Worm (Caenorhabditis elegans) whole organism, young adult: ENCODE data around the gene C08F1.10.

ENCODE experiments used
- F23B12.7 ChIP-seq: sonication (generic microtip); optimal IDR thresholded peaks from 2 replicates; lab custom pipeline; 2017; ENCODE audit warnings: missing genetic modification characterization, mild to moderate bottlenecking, missing compliant biosample characterization, antibody characterized with exemption, moderate library complexity; ENCODE audit not compliant: insufficient read depth
- F37B4.10 ChIP-seq: fragments of 200-800 bp; sonication (Bioruptor generic); IDR thresholded peaks from 2 replicates; pipeline ENCODE4 v1.3.6; 2022; ENCODE audit warnings: missing genetic modification characterization, missing compliant biosample characterization
- F49E8.2 ChIP-seq: sonication (generic microtip); optimal IDR thresholded peaks from 3 replicates; lab custom pipeline; 2017; ENCODE audit warnings: missing genetic modification characterization, mild to moderate bottlenecking, missing compliant biosample characterization, antibody characterized with exemption, moderate library complexity; ENCODE audit not compliant: insufficient read depth
- F57C9.4 ChIP-seq: sonication (generic microtip); optimal IDR thresholded peaks from 2 replicates; lab custom pipeline; 2017; ENCODE audit warnings: mild to moderate bottlenecking, missing genetic modification characterization, missing compliant biosample characterization
- Y53F4B.3 ChIP-seq: fragments of 200-800 bp; sonication (Bioruptor generic); IDR thresholded peaks from 2 replicates; pipeline ENCODE4 v1.3.6; 2022; ENCODE audit warnings: missing genetic modification reagents, missing genetic modification characterization, missing compliant biosample characterization
- Y67H2A.10 ChIP-seq: fragments of 200-800 bp; sonication (Bioruptor generic); conservative IDR thresholded peaks from 2 replicates; pipeline ENCODE4 v1.3.6; 2022; ENCODE audit warnings: missing genetic modification reagents, missing genetic modification characterization, missing compliant biosample characterization
- ZK185.1 ChIP-seq: sonication (generic microtip); optimal IDR thresholded peaks from 2 replicates; lab custom pipeline; 2016; ENCODE audit warnings: mild to moderate bottlenecking, missing genetic modification characterization, missing compliant biosample characterization; ENCODE audit not compliant: poor library complexity, severe bottlenecking
- aptf-2 ChIP-seq: fragments of 200-800 bp; sonication (Bioruptor generic); conservative IDR thresholded peaks from 2 replicates; pipeline ENCODE4 v1.3.6; 2022; ENCODE audit warnings: missing genetic modification reagents, missing genetic modification characterization, missing compliant biosample characterization
- atf-7 ChIP-seq: sonication (generic microtip); optimal IDR thresholded peaks from 2 replicates; lab custom pipeline; 2017; ENCODE audit warnings: mild to moderate bottlenecking, missing genetic modification characterization, missing compliant biosample characterization
- attf-3 ChIP-seq: fragments of 200-800 bp; sonication (Bioruptor generic); conservative IDR thresholded peaks from 2 replicates; pipeline ENCODE4 v1.3.6; 2022; ENCODE audit warnings: missing genetic modification reagents, missing genetic modification characterization, missing compliant biosample characterization
- bed-1 ChIP-seq: fragments of 200-800 bp; sonication (Bioruptor generic); IDR thresholded peaks from 2 replicates; pipeline ENCODE4 v1.3.6; 2022; ENCODE audit warnings: missing genetic modification reagents, missing genetic modification characterization, missing compliant biosample characterization
- cebp-1 ChIP-seq, 2 experiments: fragments of 200-800 bp in 1 of 2; sonication (Bioruptor generic) in 1 of 2; sonication (generic microtip) in 1 of 2; IDR thresholded peaks in 1 of 2; optimal IDR thresholded peaks in 1 of 2; 2 replicates each; pipeline versions ENCODE4 v1.3.6 to Lab custom; 2017 to 2022; ENCODE audit warnings: missing compliant biosample characterization in 2 of 2, missing genetic modification characterization in 2 of 2, mild to moderate bottlenecking in 1 of 2, missing genetic modification reagents in 1 of 2, moderate library complexity in 1 of 2
- dpff-1 ChIP-seq: sonication (generic microtip); optimal IDR thresholded peaks from 2 replicates; lab custom pipeline; 2017; ENCODE audit warnings: mild to moderate bottlenecking, missing genetic modification characterization, missing compliant biosample characterization
- dpl-1 ChIP-seq: fragments of 150-350 bp; optimal IDR thresholded peaks from 2 replicates; lab custom pipeline; 2014; ENCODE audit warnings: missing biosample characterization, missing genetic modification reagents, missing genetic modification characterization
- efl-1 ChIP-seq: fragments of 150-350 bp; optimal IDR thresholded peaks from 2 replicates; lab custom pipeline; 2014; ENCODE audit warnings: missing biosample characterization, missing genetic modification reagents, missing genetic modification characterization
- egrh-3 ChIP-seq: fragments of 200-800 bp; sonication (Bioruptor generic); IDR thresholded peaks from 2 replicates; pipeline ENCODE4 v1.3.6; 2022; ENCODE audit warnings: missing genetic modification reagents, missing genetic modification characterization, missing compliant biosample characterization
- gei-17 ChIP-seq: fragments of 200-800 bp; sonication (Bioruptor generic); optimal IDR thresholded peaks from 2 replicates; lab custom pipeline; 2018; ENCODE audit warnings: mild to moderate bottlenecking, missing genetic modification characterization, missing compliant biosample characterization
- hmg-1.2 ChIP-seq: fragments of 200-800 bp; sonication (Bioruptor generic); IDR thresholded peaks from 2 replicates; pipeline ENCODE4 v1.3.6; 2022; ENCODE audit warnings: missing genetic modification reagents, missing genetic modification characterization, missing compliant biosample characterization
- hrde-1 ChIP-seq: sonication (generic microtip); optimal IDR thresholded peaks from 2 replicates; lab custom pipeline; 2016; ENCODE audit warnings: missing genetic modification characterization, mild to moderate bottlenecking, missing compliant biosample characterization, moderate library complexity, missing genotype, missing genetic modification reagents, borderline replicate concordance
- hsf-1 ChIP-seq: fragments of 200-800 bp; sonication (Bioruptor generic); IDR thresholded peaks from 2 replicates; pipeline ENCODE4 v1.3.6; 2022; ENCODE audit warnings: missing genetic modification reagents, missing genetic modification characterization, missing compliant biosample characterization
- madf-3 ChIP-seq: fragments of 200-800 bp; sonication (Bioruptor generic); IDR thresholded peaks from 2 replicates; pipeline ENCODE4 v1.3.6; 2022; ENCODE audit warnings: missing genetic modification reagents, missing genetic modification characterization, missing compliant biosample characterization
- mcd-1 ChIP-seq: fragments of 200-800 bp; sonication (Bioruptor generic); IDR thresholded peaks from 2 replicates; pipeline ENCODE4 v1.3.6; 2022; ENCODE audit warnings: missing genetic modification reagents, missing genetic modification characterization, missing compliant biosample characterization
- mes-4 ChIP-seq: sonication (generic microtip); optimal IDR thresholded peaks from 2 replicates; lab custom pipeline; 2016; ENCODE audit warnings: missing genotype, missing genetic modification characterization, missing compliant biosample characterization
- nhr-179 ChIP-seq: sonication (generic microtip); optimal IDR thresholded peaks from 2 replicates; lab custom pipeline; 2016; ENCODE audit warnings: mild to moderate bottlenecking, missing genetic modification characterization, missing compliant biosample characterization
- pha-4 ChIP-seq: fragments of 150-350 bp; sonication (generic microtip); optimal IDR thresholded peaks from 2 replicates; lab custom pipeline; 2014; ENCODE audit warnings: missing biosample characterization, missing genetic modification reagents, missing genetic modification characterization
- rec-8 ChIP-seq, 2 experiments: sonication (generic microtip); optimal IDR thresholded peaks; 2 replicates each; lab custom pipeline; 2016; ENCODE audit warnings: mild to moderate bottlenecking in 2 of 2, missing genetic modification characterization in 2 of 2, missing genetic modification reagents in 2 of 2, missing genotype in 2 of 2, missing biosample characterization in 1 of 2, missing compliant biosample characterization in 1 of 2, moderate library complexity in 1 of 2
- rpc-1 ChIP-seq, 2 experiments: fragments of 150-350 bp in 1 of 2; sonication (generic microtip) in 1 of 2; optimal IDR thresholded peaks; 2 replicates each; lab custom pipeline; 2014 to 2018; ENCODE audit warnings: missing biosample characterization in 1 of 2, missing genetic modification characterization in 1 of 2, missing genetic modification reagents in 1 of 2, missing genotype in 1 of 2
- sdz-38 ChIP-seq: sonication (generic microtip); optimal IDR thresholded peaks from 2 replicates; lab custom pipeline; 2016; ENCODE audit warnings: missing genotype, missing genetic modification characterization, missing compliant biosample characterization
- snpc-1.3 ChIP-seq: sonication (generic microtip); optimal IDR thresholded peaks from 2 replicates; lab custom pipeline; 2017; ENCODE audit warnings: missing genetic modification characterization, mild to moderate bottlenecking, missing compliant biosample characterization, antibody characterized with exemption, moderate library complexity, missing genotype, missing genetic modification reagents; ENCODE audit not compliant: insufficient read depth
- zim-3 ChIP-seq: sonication (generic microtip); optimal IDR thresholded peaks from 2 replicates; lab custom pipeline; 2017; ENCODE audit warnings: mild to moderate bottlenecking, missing genetic modification characterization, moderate library complexity, missing compliant biosample characterization
- ztf-22 ChIP-seq: fragments of 200-800 bp; sonication (Bioruptor generic); optimal IDR thresholded peaks from 2 replicates; lab custom pipeline; 2018; ENCODE audit warnings: mild to moderate bottlenecking, missing genetic modification characterization, moderate library complexity, missing compliant biosample characterization
- ztf-26 ChIP-seq: sonication (generic microtip); optimal IDR thresholded peaks from 2 replicates; lab custom pipeline; 2017; ENCODE audit warnings: missing genetic modification characterization, missing compliant biosample characterization

The C08F1.10 gene

DNA sequence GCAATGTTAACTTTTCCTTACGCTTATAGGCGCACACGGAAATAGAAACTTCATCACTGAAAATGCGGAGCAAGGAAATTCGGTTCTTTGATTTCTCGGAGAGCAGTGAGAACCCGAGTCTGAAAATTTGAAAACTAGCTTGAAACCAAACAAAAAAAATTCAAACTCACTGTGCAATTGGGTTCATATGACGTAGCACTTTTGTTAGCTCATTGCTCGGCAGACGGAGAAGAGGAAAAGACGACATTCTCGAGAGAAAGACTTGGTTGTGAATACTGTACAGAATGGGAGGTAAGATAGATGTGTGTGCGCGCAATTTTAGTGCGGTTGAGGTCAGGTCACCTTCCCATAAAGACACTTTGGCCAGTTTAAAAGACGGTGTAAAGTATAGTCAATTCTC is 35.7 kb downstream of the C08F1.10 start, which contains the start of the genes F36H5.13 and F36H5.8:
F36H5.13 (minus strand) TSS at position 101 of the 400 bp plus-strand sequence.
F36H5.8 (minus strand) TSS at position 274 of the 400 bp plus-strand sequence.
- TF ChIP-seq hsf-1 (GFP tag; lab: Robert Waterston, UW) (no peak), hrde-1 (tag; lab: Kevin White, UChicago) (no peak), F37B4.10 (no peak), efl-1 (GFP tag; lab: Kevin White, UChicago) (no peak), Y53F4B.3 (GFP tag; lab: Robert Waterston, UW) (no peak), Y67H2A.10 (GFP tag; lab: Robert Waterston, UW) (no peak), dpl-1 (GFP tag; lab: Kevin White, UChicago) (no peak), attf-3 (no peak), mcd-1 (GFP tag; lab: Robert Waterston, UW) (no peak)

DNA sequence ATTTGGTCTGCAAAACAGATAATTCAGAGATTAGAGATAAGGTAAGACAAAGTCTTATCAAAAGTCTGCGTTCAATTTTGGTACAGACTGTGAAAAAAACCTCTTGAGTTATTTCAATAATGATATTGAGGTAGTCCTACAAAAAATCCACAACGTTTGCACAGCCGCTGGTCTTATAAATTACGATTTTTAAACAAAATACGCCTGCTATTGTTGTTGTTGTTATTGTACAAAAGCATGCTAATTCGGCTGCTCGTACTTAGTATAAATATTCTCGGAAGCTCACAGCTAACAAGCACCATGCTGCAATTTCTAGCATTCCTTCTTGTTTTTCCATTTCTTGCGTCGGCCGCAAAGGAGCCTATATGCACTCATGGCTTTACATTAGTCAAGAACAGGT is 41.9 kb downstream of the C08F1.10 start, which contains the start of gene clec-19:
clec-19 (plus strand) TSS at position 301 of the 400 bp plus-strand sequence.
- TF ChIP-seq nhr-179 (tag; lab: Kevin White, UChicago) (no peak), F49E8.2 (tag; lab: Kevin White, UChicago) (no peak), pha-4 (no peak), snpc-1.3 (tag; lab: Kevin White, UChicago) (no peak), ZK185.1 (tag; lab: Kevin White, UChicago) (no peak), ztf-22 (GFP tag; lab: Kevin White, UChicago) (no peak), hmg-1.2 (GFP tag; lab: Robert Waterston, UW) (no peak), rpc-1 (optimal IDR thresholded peaks at IDR 0.05; lab: Kevin White, UChicago) (no peak), rpc-1 (tag; optimal IDR thresholded peaks at IDR 0.05; lab: Kevin White, UChicago) (no peak), zim-3 (tag; lab: Kevin White, UChicago) (no peak), F23B12.7 (tag; lab: Kevin White, UChicago) (no peak), ztf-26 (no peak), madf-3 (GFP tag; lab: Robert Waterston, UW) (no peak), cebp-1 (GFP tag; IDR thresholded peaks at IDR 0.05; lab: Robert Waterston, UW) (no peak), cebp-1 (tag; optimal IDR thresholded peaks at IDR 0.05; lab: Kevin White, UChicago) (no peak)
- TF ChIP-seq, all 124 proteins: peak for 0

DNA sequence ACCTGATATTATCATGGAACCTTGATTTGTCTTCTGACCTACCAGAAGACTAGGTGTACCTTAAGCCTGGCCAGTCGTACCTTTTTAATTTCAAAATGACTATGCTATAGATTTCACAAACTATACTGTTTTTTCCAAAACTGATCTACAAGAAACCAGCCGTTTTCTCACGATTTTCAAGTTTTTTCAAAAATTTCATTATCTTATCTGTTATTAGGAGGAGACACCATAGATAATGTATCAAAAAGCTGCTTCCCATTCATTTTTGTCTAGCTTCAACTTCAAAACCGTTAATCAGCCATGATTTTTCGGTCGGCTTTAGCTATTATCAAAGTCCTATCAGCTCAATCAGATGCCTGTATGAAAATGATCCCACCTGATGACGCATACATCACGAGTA is 43.6 kb downstream of the C08F1.10 start, which contains the start of gene F36H5.12:
F36H5.12 (plus strand) TSS at position 301 of the 400 bp plus-strand sequence.
- TF ChIP-seq cebp-1 (GFP tag; IDR thresholded peaks at IDR 0.05; lab: Robert Waterston, UW): no peak
- no peak for TF ChIP-seq cebp-1 (tag; optimal IDR thresholded peaks at IDR 0.05; lab: Kevin White, UChicago)
- TF ChIP-seq egrh-3 (GFP tag; lab: Robert Waterston, UW): no peak
- no peak for TF ChIP-seq rec-8 (tag; optimal IDR thresholded peaks at IDR 0.05; lab: Kevin White, UChicago)
- TF ChIP-seq F57C9.4 (tag; lab: Kevin White, UChicago): no peak
- no peak for TF ChIP-seq mcd-1 (GFP tag; lab: Robert Waterston, UW)
- no peak for TF ChIP-seq atf-7 (tag; lab: Kevin White, UChicago)
- TF ChIP-seq mes-4 (tag; lab: Kevin White, UChicago): no peak
- no peak for TF ChIP-seq aptf-2 (GFP tag; lab: Robert Waterston, UW)
- TF ChIP-seq ZK185.1 (tag; lab: Kevin White, UChicago): no peak
- TF ChIP-seq sdz-38 (tag; lab: Kevin White, UChicago): no peak
- no peak for TF ChIP-seq gei-17 (GFP tag; lab: Kevin White, UChicago)
- TF ChIP-seq dpff-1: no peak
- TF ChIP-seq bed-1 (GFP tag; lab: Robert Waterston, UW): no peak
